Worm (Caenorhabditis elegans): Measurements from ENCODE around the gene T19C3.7.

Gene T19C3.7

ce11 chrIII:649935-650334 lies 14.0 kb upstream of the T19C3.7 start:
- TF ChIP-seq F37B4.10 (GFP tag; IDR thresholded peaks at IDR 0.05), result no peak
- TF ChIP-seq sptf-2 (GFP tag; optimal IDR thresholded peaks at IDR 0.05), result no peak
- no peak for TF ChIP-seq egl-18 (GFP tag; IDR thresholded peaks at IDR 0.05)
- no peak for TF ChIP-seq Y53G8AR.9 (GFP tag; conservative IDR thresholded peaks at IDR 0.05)
- no peak for TF ChIP-seq hlh-26 (GFP tag; conservative IDR thresholded peaks at IDR 0.05)
- TF ChIP-seq nhr-90 (tag; optimal IDR thresholded peaks at IDR 0.05), result no peak
- no peak for TF ChIP-seq lin-26 (GFP tag; IDR thresholded peaks at IDR 0.05)

ce11 chrIII:647248-647647 lies 11.3 kb upstream of the T19C3.7 start:
- TF ChIP-seq ztf-28 (GFP tag; IDR thresholded peaks at IDR 0.05), result no peak
- TF ChIP-seq let-607 (tag; optimal IDR thresholded peaks at IDR 0.05), result peak in 1 of 2 experiments; percentile 45
- TF ChIP-seq nfya-2 (GFP tag; IDR thresholded peaks at IDR 0.05), result no peak
- no peak for TF ChIP-seq nhr-80 (tag; optimal IDR thresholded peaks at IDR 0.05)
- TF ChIP-seq hmg-1.2 (GFP tag; IDR thresholded peaks at IDR 0.05), result peak; percentile 69; the same call in 1 of the 2 replicates

DNA sequence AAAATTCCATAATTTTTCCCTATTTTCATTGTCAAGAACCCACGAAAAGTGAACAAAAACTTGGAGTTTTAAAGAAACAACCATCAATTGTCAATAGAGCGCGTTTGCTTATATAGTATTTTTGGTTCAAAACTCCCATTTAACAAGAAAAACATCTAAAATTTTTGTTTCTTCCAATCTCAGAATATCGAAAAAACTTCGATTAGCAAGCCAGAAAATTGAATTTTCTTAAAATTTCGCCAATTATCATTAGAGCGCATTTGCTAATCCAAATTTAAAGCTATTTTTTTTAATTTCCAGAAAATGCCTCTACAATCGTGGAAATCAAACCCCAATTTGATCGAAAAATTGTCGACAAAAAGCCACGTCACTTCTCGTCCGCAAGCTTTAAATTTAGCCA lies 10.5 kb upstream of the T19C3.7 start, which contains the start of gene orai-1:
Gene orai-1 (plus strand): TSS at position 301 of the 400 bp plus-strand sequence.
- TF ChIP-seq lin-40 (tag; optimal IDR thresholded peaks at IDR 0.05) (no peak), fkh-3 (tag; optimal IDR thresholded peaks at IDR 0.05) (no peak), ets-4 (GFP tag; optimal IDR thresholded peaks at IDR 0.05) (no peak), ceh-91 (GFP tag; IDR thresholded peaks at IDR 0.05) (no peak), cebp-2 (GFP tag; IDR thresholded peaks at IDR 0.05) (no peak), nhr-120 (GFP tag; IDR thresholded peaks at IDR 0.05) (no peak)

- TF ChIP-seq F55B11.4 (tag; optimal IDR thresholded peaks at IDR 0.05; ENCODE audit: borderline replicate concordance, insufficient read depth) (no peak), F52B5.7 (tag; optimal IDR thresholded peaks at IDR 0.05) (no peak), sdz-38 (tag; optimal IDR thresholded peaks at IDR 0.05) (no peak), Y56A3A.18 (GFP tag; IDR thresholded peaks at IDR 0.05) (no peak), bed-1 (GFP tag; IDR thresholded peaks at IDR 0.05) (no peak), B0019.2 (GFP tag; conservative IDR thresholded peaks at IDR 0.05) (no peak), ets-4 (GFP tag; optimal IDR thresholded peaks at IDR 0.05) (no peak), madf-8 (GFP tag; conservative IDR thresholded peaks at IDR 0.05) (no peak), rcor-1 (GFP tag; IDR thresholded peaks at IDR 0.05) (no peak), lin-26 (GFP tag; IDR thresholded peaks at IDR 0.05) (no peak), xnd-1 (tag; optimal IDR thresholded peaks at IDR 0.05) (no peak), snpc-1.1 (tag; optimal IDR thresholded peaks at IDR 0.05; ENCODE audit: insufficient read depth) (no peak), snpc-1.3 (tag; optimal IDR thresholded peaks at IDR 0.05; ENCODE audit: insufficient read depth) (no peak), egl-18 (GFP tag; IDR thresholded peaks at IDR 0.05) (no peak), lag-1 (GFP tag; IDR thresholded peaks at IDR 0.05) (no peak), snpc-3.4 (tag; optimal IDR thresholded peaks at IDR 0.05) (no peak), F57C9.4 (tag; optimal IDR thresholded peaks at IDR 0.05) (no peak), egl-44 (GFP tag; IDR thresholded peaks at IDR 0.05) (no peak)
These were observed 8.7 kb upstream of the T19C3.7 start for ce11 chrIII:644660-645059.

DNA sequence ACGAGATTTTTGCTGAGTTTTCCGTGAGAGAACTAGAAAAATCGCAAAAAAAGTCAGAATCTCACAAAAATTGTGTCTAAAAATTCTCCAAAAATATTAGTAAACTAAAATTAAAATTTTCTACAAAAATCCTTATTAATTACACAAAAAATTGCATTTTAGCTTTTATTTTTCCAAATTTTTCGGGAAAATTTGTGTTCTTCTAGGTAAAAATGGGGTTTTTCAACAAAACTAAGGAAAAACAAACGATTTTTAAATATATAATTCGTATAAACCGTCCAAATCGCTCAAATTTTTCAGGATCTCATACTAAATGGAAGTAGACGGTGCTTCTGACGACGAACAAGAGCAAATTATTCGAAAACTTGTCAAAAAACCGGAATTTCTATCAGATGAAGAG lies 5.8 kb upstream of the T19C3.7 start, which contains the start of gene W06E11.1:
Gene W06E11.1 (plus strand): TSS at position 301 of the 400 bp plus-strand sequence.
- TF ChIP-seq zim-3 (tag; optimal IDR thresholded peaks at IDR 0.05), result no peak
